Fruit fly (Drosophila melanogaster): Measurements from ENCODE around the gene CG42792.
A peak's percentile ranks its signal among the peaks of the same experiment; 100 is the strongest.

Gene CG42792

DNA sequence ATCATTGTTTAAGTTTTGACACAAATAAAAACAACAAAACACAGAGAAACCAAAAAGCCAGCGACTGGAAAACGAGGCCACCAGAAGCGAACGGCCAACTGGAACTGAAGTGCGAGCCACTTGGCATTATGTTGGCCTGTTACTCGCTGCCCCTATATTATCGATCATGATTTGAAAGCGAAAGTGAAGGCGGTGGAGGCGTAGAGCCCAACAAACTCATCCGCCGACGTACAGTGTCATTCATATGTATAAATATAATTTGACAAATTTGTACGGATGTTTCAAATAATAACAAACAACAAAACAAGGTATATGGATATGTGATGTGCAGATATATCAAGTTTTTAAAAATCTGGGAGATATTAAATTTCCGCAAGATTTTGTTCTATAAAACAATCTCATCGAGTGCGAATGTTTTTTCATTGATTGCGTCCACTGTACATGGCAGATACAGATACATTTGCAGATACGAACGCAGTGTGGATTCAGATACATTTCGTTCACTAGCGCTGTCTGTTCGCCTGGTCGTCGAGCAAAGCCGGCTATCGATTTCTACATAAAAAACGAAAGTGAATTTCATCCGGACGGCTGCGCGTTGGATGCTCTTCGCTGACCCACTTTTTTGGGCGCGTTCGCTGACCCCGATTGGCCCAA, 45.8 kb upstream of the CG42792 start:
- TF ChIP-seq CG8119 (GFP tag; IDR thresholded peaks at IDR 0.05) (peak; percentile 95), cyc (GFP tag; optimal IDR thresholded peaks at IDR 0.05) (peak; percentile 97), CG34406 (GFP tag; optimal IDR thresholded peaks at IDR 0.05) (peak; percentile 97), Eip78C (GFP tag) (peak; percentile 99), CG6792 (GFP tag; optimal IDR thresholded peaks at IDR 0.05) (peak; percentile 97), CG10631 (GFP tag; optimal IDR thresholded peaks at IDR 0.05) (peak; percentile 96), Hr39 (GFP tag; optimal IDR thresholded peaks at IDR 0.05) (peak; percentile 99), svp (GFP tag) (no peak), CG3032 (tag; optimal IDR thresholded peaks at IDR 0.05) (peak; percentile 92), CG11294 (GFP tag; IDR thresholded peaks at IDR 0.05) (peak; percentile 88), CG6163 (GFP tag; IDR thresholded peaks at IDR 0.05) (peak; percentile 96), CG16779 (tag; optimal IDR thresholded peaks at IDR 0.05) (peak; percentile 90), eg (GFP tag; IDR thresholded peaks at IDR 0.05) (peak; percentile 93), Blimp-1 (GFP tag; optimal IDR thresholded peaks at IDR 0.05) (peak; percentile 100), Eip93F (GFP tag; optimal IDR thresholded peaks at IDR 0.05) (peak; percentile 80), CG1621 (tag; optimal IDR thresholded peaks at IDR 0.05) (peak; percentile 97), achi (GFP tag; optimal IDR thresholded peaks at IDR 0.05) (peak; percentile 96), Met (GFP tag; optimal IDR thresholded peaks at IDR 0.05) (peak; percentile 97), CG4318 (GFP tag; optimal IDR thresholded peaks at IDR 0.05) (peak; percentile 89), CG6808 (GFP tag; optimal IDR thresholded peaks at IDR 0.05) (peak; percentile 91), CG11902 (GFP tag; optimal IDR thresholded peaks at IDR 0.05) (peak; percentile 95), Eip75B (GFP tag; optimal IDR thresholded peaks at IDR 0.05) (peak; percentile 97), Hr38 (GFP tag; optimal IDR thresholded peaks at IDR 0.05) (peak; percentile 22), dac (GFP tag; optimal IDR thresholded peaks at IDR 0.05) (peak; percentile 86), net (GFP tag; optimal IDR thresholded peaks at IDR 0.05) (peak; percentile 97), fkh (GFP tag; optimal IDR thresholded peaks at IDR 0.05) (peak; percentile 70), fd85E (GFP tag; optimal IDR thresholded peaks at IDR 0.05) (peak; percentile 93), CG11762 (GFP tag; optimal IDR thresholded peaks at IDR 0.05; ENCODE audit: insufficient read depth) (peak; percentile 94), esn (GFP tag; optimal IDR thresholded peaks at IDR 0.05) (peak; percentile 99), topi (GFP tag; optimal IDR thresholded peaks at IDR 0.05) (peak; percentile 98), CG3919 (GFP tag; optimal IDR thresholded peaks at IDR 0.05) (peak; percentile 95), CG15336 (GFP tag; IDR thresholded peaks at IDR 0.05) (peak; percentile 95), Smox (GFP tag; optimal IDR thresholded peaks at IDR 0.05) (peak; percentile 97), Sox14 (GFP tag; optimal IDR thresholded peaks at IDR 0.05) (peak; percentile 97), Ets96B (tag; optimal IDR thresholded peaks at IDR 0.05) (peak; percentile 96), CG8632 (GFP tag; optimal IDR thresholded peaks at IDR 0.05) (peak; percentile 96), CG8319 (GFP tag; optimal IDR thresholded peaks at IDR 0.05) (peak; percentile 97), dsx (GFP tag; optimal IDR thresholded peaks at IDR 0.05; ENCODE audit: poor library complexity, severe bottlenecking) (peak; percentile 91), CG10669 (GFP tag; optimal IDR thresholded peaks at IDR 0.05) (peak; percentile 95), Gug (GFP tag; IDR thresholded peaks at IDR 0.05) (peak; percentile 89), acj6 (GFP tag; optimal IDR thresholded peaks at IDR 0.05) (peak; percentile 98), fd59A (GFP tag; optimal IDR thresholded peaks at IDR 0.05) (peak; percentile 97), lz (GFP tag; optimal IDR thresholded peaks at IDR 0.05) (peak; percentile 99), OdsH (GFP tag; optimal IDR thresholded peaks at IDR 0.05) (peak; percentile 98), CG6276 (GFP tag; optimal IDR thresholded peaks at IDR 0.05) (peak; percentile 83), salr (GFP tag; optimal IDR thresholded peaks at IDR 0.05) (peak; percentile 92), Lpt (GFP tag; optimal IDR thresholded peaks at IDR 0.05) (peak; percentile 92), Sox102F (GFP tag; optimal IDR thresholded peaks at IDR 0.05) (peak; percentile 98), CG9139 (GFP tag; optimal IDR thresholded peaks at IDR 0.05) (peak; percentile 73), Hr4 (GFP tag; optimal IDR thresholded peaks at IDR 0.05) (peak; percentile 99), vri (GFP tag; optimal IDR thresholded peaks at IDR 0.05) (peak; percentile 86)
